Worm (Caenorhabditis elegans) whole organism, mixed stage, embryonic: ENCODE results near the gene F17E9.18.

ENCODE experiments used
- M03D4.4 ChIP-seq: sonication (generic microtip); optimal IDR thresholded peaks from 2 replicates; lab custom pipeline; 2017; ENCODE audit warnings: mild to moderate bottlenecking, missing genetic modification characterization, missing compliant biosample characterization
- bed-3 ChIP-seq: fragments of 200-800 bp; sonication (Bioruptor generic); optimal IDR thresholded peaks from 3 replicates; lab custom pipeline; 2018; ENCODE audit warnings: mild to moderate bottlenecking, missing genetic modification characterization, moderate library complexity, missing compliant biosample characterization
- blmp-1 ChIP-seq: fragments of 150-350 bp; optimal IDR thresholded peaks from 2 replicates; lab custom pipeline; 2014; ENCODE audit warnings: missing biosample characterization, missing genetic modification characterization
- ceh-39 ChIP-seq: fragments of 150-350 bp; optimal IDR thresholded peaks from 2 replicates; lab custom pipeline; 2014; ENCODE audit warnings: missing biosample characterization, missing genetic modification characterization
- ceh-43 ChIP-seq: fragments of 200-800 bp; sonication (Bioruptor generic); optimal IDR thresholded peaks from 2 replicates; lab custom pipeline; 2018; ENCODE audit warnings: mild to moderate bottlenecking, missing genetic modification characterization, moderate library complexity, missing compliant biosample characterization
- ceh-83 ChIP-seq: fragments of 200-800 bp; sonication (Bioruptor generic); optimal IDR thresholded peaks from 2 replicates; lab custom pipeline; 2018; ENCODE audit warnings: mild to moderate bottlenecking, missing genetic modification characterization, missing compliant biosample characterization
- ces-1 ChIP-seq: fragments of 150-350 bp; optimal IDR thresholded peaks from 2 replicates; lab custom pipeline; 2014; ENCODE audit warnings: missing biosample characterization, missing genetic modification reagents, missing genetic modification characterization
- cnd-1 ChIP-seq: fragments of 200-800 bp; sonication (Bioruptor generic); optimal IDR thresholded peaks from 2 replicates; lab custom pipeline; 2018; ENCODE audit warnings: mild to moderate bottlenecking, missing genetic modification characterization, missing compliant biosample characterization
- drap-1 ChIP-seq: fragments of 200-800 bp; sonication (Bioruptor generic); optimal IDR thresholded peaks from 3 replicates; lab custom pipeline; 2018; ENCODE audit warnings: mild to moderate bottlenecking, missing genetic modification characterization, missing compliant biosample characterization
- elt-1 ChIP-seq: sonication (generic microtip); optimal IDR thresholded peaks from 2 replicates; lab custom pipeline; 2017; ENCODE audit warnings: missing genetic modification characterization, mild to moderate bottlenecking, missing compliant biosample characterization, antibody characterized with exemption, moderate library complexity, borderline replicate concordance; ENCODE audit not compliant: insufficient read depth
- elt-3 ChIP-seq: fragments of 150-350 bp; optimal IDR thresholded peaks from 2 replicates; lab custom pipeline; 2014; ENCODE audit warnings: missing biosample characterization, missing genetic modification characterization
- flh-1 ChIP-seq: fragments of 200-800 bp; sonication (Bioruptor generic); optimal IDR thresholded peaks from 2 replicates; lab custom pipeline; 2018; ENCODE audit warnings: mild to moderate bottlenecking, missing genetic modification characterization, moderate library complexity, missing compliant biosample characterization
- ham-2 ChIP-seq: fragments of 200-800 bp; sonication (Bioruptor generic); optimal IDR thresholded peaks from 2 replicates; lab custom pipeline; 2018; ENCODE audit warnings: mild to moderate bottlenecking, missing genetic modification characterization, missing compliant biosample characterization
- hlh-1 ChIP-seq: fragments of 150-350 bp; optimal IDR thresholded peaks from 2 replicates; lab custom pipeline; 2014; ENCODE audit warnings: missing biosample characterization, missing genetic modification reagents, missing genetic modification characterization
- lin-13 ChIP-seq: fragments of 150-350 bp; optimal IDR thresholded peaks from 2 replicates; lab custom pipeline; 2014; ENCODE audit warnings: missing biosample characterization, missing genetic modification characterization
- lsy-2 ChIP-seq: fragments of 150-350 bp; optimal IDR thresholded peaks from 2 replicates; lab custom pipeline; 2014; ENCODE audit warnings: missing biosample characterization, missing genetic modification characterization
- mab-5 ChIP-seq: fragments of 150-350 bp; optimal IDR thresholded peaks from 2 replicates; lab custom pipeline; 2014; ENCODE audit warnings: missing biosample characterization, missing genetic modification characterization
- mep-1 ChIP-seq: fragments of 150-350 bp; optimal IDR thresholded peaks from 2 replicates; lab custom pipeline; 2017; ENCODE audit warnings: missing biosample characterization, missing genetic modification reagents, missing genetic modification characterization, inconsistent platforms
- mls-2 ChIP-seq: sonication (generic microtip); optimal IDR thresholded peaks from 2 replicates; lab custom pipeline; 2016; ENCODE audit warnings: mild to moderate bottlenecking, missing genetic modification characterization, moderate library complexity, missing compliant biosample characterization
- nhr-12 ChIP-seq: fragments of 150-350 bp; optimal IDR thresholded peaks from 2 replicates; lab custom pipeline; 2014; ENCODE audit warnings: missing biosample characterization, missing genetic modification characterization
- nhr-2 ChIP-seq: fragments of 150-350 bp; optimal IDR thresholded peaks from 2 replicates; lab custom pipeline; 2014; ENCODE audit warnings: missing biosample characterization, missing genetic modification characterization
- nhr-237 ChIP-seq: fragments of 150-350 bp; optimal IDR thresholded peaks from 2 replicates; lab custom pipeline; 2014; ENCODE audit warnings: missing biosample characterization, missing genetic modification characterization
- nhr-28 ChIP-seq: fragments of 150-350 bp; optimal IDR thresholded peaks from 2 replicates; lab custom pipeline; 2014; ENCODE audit warnings: missing biosample characterization, missing genetic modification characterization
- nhr-76 ChIP-seq: sonication (generic microtip); optimal IDR thresholded peaks from 2 replicates; lab custom pipeline; 2017; ENCODE audit warnings: missing biosample characterization, missing genetic modification characterization
- sem-2 ChIP-seq: fragments of 200-800 bp; sonication (Bioruptor generic); optimal IDR thresholded peaks from 2 replicates; lab custom pipeline; 2018; ENCODE audit warnings: mild to moderate bottlenecking, missing genetic modification characterization, missing compliant biosample characterization
- sptf-1 ChIP-seq: sonication (generic microtip); optimal IDR thresholded peaks from 2 replicates; lab custom pipeline; 2017; ENCODE audit warnings: mild to moderate bottlenecking, missing genetic modification characterization, moderate library complexity, missing compliant biosample characterization
- tbx-8 ChIP-seq: fragments of 200-800 bp; sonication (Bioruptor generic); optimal IDR thresholded peaks from 2 replicates; lab custom pipeline; 2018; ENCODE audit warnings: mild to moderate bottlenecking, missing genetic modification characterization, moderate library complexity, missing compliant biosample characterization
- unc-120 ChIP-seq: sonication (generic microtip); optimal IDR thresholded peaks from 2 replicates; lab custom pipeline; 2017; ENCODE audit warnings: missing genetic modification characterization, missing compliant biosample characterization; ENCODE audit not compliant: poor library complexity, severe bottlenecking
- unc-39 ChIP-seq: fragments of 150-350 bp; optimal IDR thresholded peaks from 2 replicates; lab custom pipeline; 2014; ENCODE audit warnings: missing biosample characterization, missing genetic modification characterization
- unc-62 ChIP-seq: fragments of 150-350 bp; optimal IDR thresholded peaks from 2 replicates; lab custom pipeline; 2014; ENCODE audit warnings: missing biosample characterization, missing genetic modification reagents, missing genetic modification characterization
- zip-8 ChIP-seq: fragments of 150-350 bp; optimal IDR thresholded peaks from 2 replicates; lab custom pipeline; 2014; ENCODE audit warnings: missing biosample characterization, missing genetic modification characterization
- ztf-11 ChIP-seq: fragments of 150-350 bp; optimal IDR thresholded peaks from 2 replicates; lab custom pipeline; 2014; ENCODE audit warnings: missing biosample characterization, missing genetic modification characterization

F17E9.18 gene

DNA sequence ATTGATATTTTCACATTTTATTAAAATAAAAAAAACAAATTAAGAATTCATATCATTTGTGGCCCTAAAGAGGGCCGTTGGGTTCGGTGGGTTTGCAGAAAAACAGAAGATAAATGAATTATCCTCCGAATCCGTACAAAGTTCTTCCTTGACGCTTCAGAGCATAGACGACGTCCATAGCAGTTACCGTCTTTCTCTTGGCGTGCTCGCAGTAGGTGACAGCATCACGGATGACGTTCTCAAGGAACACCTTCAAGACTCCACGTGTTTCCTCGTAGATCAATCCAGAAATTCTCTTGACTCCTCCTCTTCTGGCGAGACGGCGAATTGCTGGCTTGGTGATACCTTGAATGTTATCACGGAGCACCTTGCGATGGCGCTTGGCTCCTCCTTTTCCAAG lies 13.4 kb downstream of the F17E9.18 start:
- TF ChIP-seq blmp-1 (tag; lab: Kevin White, UChicago), result no peak
- TF ChIP-seq nhr-28 (tag; lab: Kevin White, UChicago), result no peak
- TF ChIP-seq ceh-39 (tag; lab: Kevin White, UChicago), result no peak
- no peak for TF ChIP-seq ztf-11 (tag; lab: Kevin White, UChicago)

DNA sequence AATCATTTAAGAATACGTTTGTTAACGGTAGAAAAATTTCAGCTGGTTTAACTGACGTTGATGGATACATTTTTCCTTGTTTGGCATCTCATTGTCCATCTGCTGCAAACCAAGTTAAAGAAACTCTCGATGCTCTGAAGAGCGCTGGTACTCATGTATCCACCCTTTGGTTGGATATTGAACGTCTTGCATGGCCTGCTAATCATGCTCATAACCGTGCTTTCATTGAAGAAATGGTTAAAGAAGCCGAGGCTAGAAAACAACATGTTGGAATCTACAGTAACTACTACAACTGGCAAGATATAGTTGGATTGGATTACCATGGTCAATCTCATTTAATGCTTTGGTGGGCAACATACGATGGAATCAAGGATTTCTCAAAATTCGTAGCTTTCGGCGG lies 13.9 kb downstream of the F17E9.18 start:
- TF ChIP-seq cnd-1 (no peak), unc-39 (tag; lab: Kevin White, UChicago) (no peak), mab-5 (tag; lab: Kevin White, UChicago) (no peak), nhr-2 (tag; lab: Kevin White, UChicago) (no peak), lsy-2 (no peak), flh-1 (GFP tag; lab: Kevin White, UChicago) (no peak), ceh-83 (no peak), zip-8 (tag; lab: Kevin White, UChicago) (no peak)
- TF ChIP-seq, all 35 proteins: peak for 0

DNA sequence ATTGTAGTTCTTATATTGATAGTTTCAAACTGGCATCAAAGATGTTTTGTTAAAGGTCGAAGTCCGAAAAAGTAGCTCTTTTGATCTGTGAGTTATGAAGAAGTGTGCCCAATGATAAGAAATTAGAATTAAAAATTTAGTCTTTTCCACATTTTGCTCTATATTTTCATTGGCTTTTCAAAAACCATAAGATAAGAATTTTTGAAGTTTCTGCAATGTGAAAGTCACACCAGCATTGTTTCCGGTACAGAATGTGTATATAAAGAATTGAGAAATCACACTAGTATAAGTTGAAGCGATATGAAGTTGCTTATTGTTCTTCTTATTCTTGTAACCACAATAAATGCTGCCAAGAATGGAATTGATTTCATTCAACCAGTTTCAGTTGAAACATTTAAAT lies 14.4 kb downstream of the F17E9.18 start, which contains the start of gene lys-10:
lys-10 (plus strand) TSS at position 301 of the 400 bp plus-strand sequence.
- TF ChIP-seq unc-120 (tag; lab: Kevin White, UChicago) (no peak), bed-3 (no peak), M03D4.4 (tag; lab: Kevin White, UChicago) (no peak), cnd-1 (no peak)
- TF ChIP-seq, all 35 proteins: peak for 0

DNA sequence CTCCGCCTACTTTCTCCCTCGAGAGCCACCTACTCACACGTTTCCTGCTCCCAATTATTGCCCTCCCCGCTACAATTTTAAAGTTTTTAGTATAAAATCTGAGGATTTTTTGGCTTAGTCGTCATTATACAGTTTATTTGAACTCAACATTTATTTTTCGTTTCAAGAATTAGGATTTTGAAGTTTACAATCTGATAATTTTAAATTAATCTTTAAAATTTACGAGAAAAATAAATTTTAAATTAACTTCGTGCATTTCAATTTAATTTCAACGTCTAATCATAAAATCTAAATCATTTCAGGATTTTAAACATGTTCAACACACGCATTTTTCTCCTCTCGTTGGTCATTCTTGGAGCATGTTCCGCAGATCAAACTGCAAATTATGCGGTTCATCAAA lies 18.0 kb downstream of the F17E9.18 start, which contains the start of gene F35H10.2:
F35H10.2 (plus strand) TSS at position 301 of the 400 bp plus-strand sequence.
- TF ChIP-seq nhr-237 (no peak), nhr-12 (no peak), hlh-1 (tag; lab: Kevin White, UChicago) (no peak), blmp-1 (tag; lab: Kevin White, UChicago) (no peak), sptf-1 (tag; lab: Kevin White, UChicago) (no peak), nhr-28 (tag; lab: Kevin White, UChicago) (no peak), sem-2 (GFP tag; lab: Kevin White, UChicago) (no peak), elt-3 (tag; lab: Kevin White, UChicago) (no peak), mls-2 (no peak)

DNA sequence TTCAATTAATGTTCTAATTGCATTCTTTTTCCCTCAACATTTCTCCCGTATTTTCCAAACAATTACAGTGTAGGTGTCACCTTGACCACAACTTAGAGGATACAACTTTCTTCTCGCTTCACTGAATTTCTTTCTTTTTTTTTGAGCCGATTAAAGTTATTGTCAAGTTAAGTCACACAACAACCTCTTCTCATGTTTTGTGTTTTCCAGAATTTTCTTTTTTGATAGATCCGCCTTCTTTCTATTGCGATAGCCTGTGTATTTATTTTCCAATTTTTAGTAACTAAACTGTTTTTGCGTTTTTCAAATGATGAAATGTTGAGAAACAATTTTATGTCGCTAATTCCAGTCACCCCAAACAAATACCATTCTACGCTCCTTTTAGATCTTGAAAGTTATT lies 21.3 kb downstream of the F17E9.18 start, which contains the start of gene F35H10.3:
F35H10.3 (plus strand) TSS at position 301 of the 400 bp plus-strand sequence.
- TF ChIP-seq ham-2, result no peak
- no peak for TF ChIP-seq elt-1
- no peak for TF ChIP-seq cnd-1
- TF ChIP-seq nhr-12, result no peak
- TF ChIP-seq ceh-83, result no peak
- no peak for TF ChIP-seq nhr-237
- no peak for TF ChIP-seq mep-1 (tag; lab: Kevin White, UChicago)
- TF ChIP-seq bed-3, result no peak
- no peak for TF ChIP-seq nhr-76 (tag; lab: Kevin White, UChicago)
- TF ChIP-seq nhr-28 (tag; lab: Kevin White, UChicago), result no peak
- TF ChIP-seq hlh-1 (tag; lab: Kevin White, UChicago), result no peak
- TF ChIP-seq lin-13 (tag; lab: Kevin White, UChicago), result no peak
- no peak for TF ChIP-seq unc-120 (tag; lab: Kevin White, UChicago)
- no peak for TF ChIP-seq elt-3 (tag; lab: Kevin White, UChicago)
- TF ChIP-seq mab-5 (tag; lab: Kevin White, UChicago), result no peak
- TF ChIP-seq sptf-1 (tag; lab: Kevin White, UChicago), result no peak
- TF ChIP-seq blmp-1 (tag; lab: Kevin White, UChicago), result no peak
- TF ChIP-seq unc-39 (tag; lab: Kevin White, UChicago), result no peak
- no peak for TF ChIP-seq ceh-39 (tag; lab: Kevin White, UChicago)
- TF ChIP-seq M03D4.4 (tag; lab: Kevin White, UChicago), result no peak

DNA sequence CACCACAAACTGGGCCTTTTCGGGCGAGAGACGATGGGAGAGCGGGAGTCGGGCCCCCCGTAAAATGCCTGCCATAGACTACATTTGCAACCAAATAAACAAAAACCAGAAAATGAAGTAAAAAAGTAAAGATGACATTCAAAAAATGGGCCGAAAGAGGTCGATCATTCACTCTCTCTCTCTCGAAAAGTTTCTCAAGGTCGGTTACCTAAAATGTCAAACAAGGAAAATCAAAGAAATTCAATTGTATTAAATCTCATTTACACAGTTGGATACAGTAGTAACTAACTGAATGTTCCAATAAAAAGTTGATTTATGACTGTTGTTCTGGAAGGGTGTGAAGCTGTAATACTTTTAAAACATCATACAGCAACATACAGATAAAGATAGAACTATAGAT lies 28.2 kb downstream of the F17E9.18 start:
- no peak for TF ChIP-seq tbx-8 (GFP tag; lab: Kevin White, UChicago)
- no peak for TF ChIP-seq drap-1 (GFP tag; lab: Kevin White, UChicago)
- no peak for TF ChIP-seq sptf-1 (tag; lab: Kevin White, UChicago)
- TF ChIP-seq unc-62 (GFP tag; lab: Kevin White, UChicago), result no peak
- TF ChIP-seq unc-39 (tag; lab: Kevin White, UChicago), result no peak
- TF ChIP-seq hlh-1 (tag; lab: Kevin White, UChicago), result no peak
- TF ChIP-seq blmp-1 (tag; lab: Kevin White, UChicago), result no peak
- no peak for TF ChIP-seq mls-2
- no peak for TF ChIP-seq bed-3
- TF ChIP-seq sem-2 (GFP tag; lab: Kevin White, UChicago), result no peak
- TF ChIP-seq cnd-1, result no peak
- no peak for TF ChIP-seq nhr-12
- no peak for TF ChIP-seq ceh-83
- no peak for TF ChIP-seq M03D4.4 (tag; lab: Kevin White, UChicago)
- no peak for TF ChIP-seq ceh-43 (GFP tag; lab: Kevin White, UChicago)
- TF ChIP-seq nhr-76 (tag; lab: Kevin White, UChicago), result no peak
- no peak for TF ChIP-seq ces-1 (GFP tag; lab: Kevin White, UChicago)
- no peak for TF ChIP-seq lsy-2
- TF ChIP-seq lin-13 (tag; lab: Kevin White, UChicago), result no peak
